Fruit fly (Drosophila melanogaster): ENCODE data around the gene HHEX.

The HHEX gene

DNA sequence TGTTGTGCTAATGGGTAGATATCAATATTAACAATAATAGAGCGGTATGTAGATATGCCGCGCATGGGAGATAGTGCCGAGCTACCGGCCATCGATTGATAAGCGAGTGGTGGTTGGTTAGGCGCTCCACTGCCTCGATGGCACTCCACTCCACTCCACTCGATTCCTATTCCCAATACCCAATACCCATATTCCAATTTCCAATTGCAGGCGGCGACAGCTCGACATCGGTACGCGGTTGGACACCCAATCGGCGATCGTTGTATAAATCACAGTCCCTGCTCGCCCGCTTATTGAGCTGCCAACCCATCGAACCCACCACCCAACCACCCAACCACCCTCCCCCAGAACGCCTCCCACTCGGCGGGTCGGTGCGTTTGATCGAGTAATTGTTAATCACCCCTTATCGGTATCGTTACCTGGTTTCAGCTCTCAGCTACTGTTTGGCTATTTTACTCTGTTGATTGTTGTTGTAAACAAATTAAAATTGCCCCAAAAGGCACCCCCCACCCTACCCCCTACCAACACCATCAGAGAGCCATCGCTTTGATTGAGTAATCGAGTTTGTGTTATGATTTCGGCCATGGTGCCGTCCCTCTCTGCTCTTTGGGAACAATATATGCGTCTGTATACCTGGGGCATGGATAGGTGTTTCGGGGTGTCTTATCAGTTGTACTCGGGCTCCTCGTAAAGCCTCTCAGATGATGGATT is at the start of gene HHEX:
HHEX (minus strand) TSS at position 51 of the 711 bp plus-strand sequence.
- no peak for TF ChIP-seq CTCF (optimal IDR thresholded peaks at IDR 0.05)

dm6 chr3R:21130050-21130449 is 49.3 kb upstream of the HHEX start, which contains the start of gene Ice2:
TSS of gene Ice2 (plus strand) at chr3R:21130216.
- TF ChIP-seq CTCF (optimal IDR thresholded peaks at IDR 0.05): no peak
- no peak for TF ChIP-seq CG8478 (optimal IDR thresholded peaks at IDR 0.05)

DNA sequence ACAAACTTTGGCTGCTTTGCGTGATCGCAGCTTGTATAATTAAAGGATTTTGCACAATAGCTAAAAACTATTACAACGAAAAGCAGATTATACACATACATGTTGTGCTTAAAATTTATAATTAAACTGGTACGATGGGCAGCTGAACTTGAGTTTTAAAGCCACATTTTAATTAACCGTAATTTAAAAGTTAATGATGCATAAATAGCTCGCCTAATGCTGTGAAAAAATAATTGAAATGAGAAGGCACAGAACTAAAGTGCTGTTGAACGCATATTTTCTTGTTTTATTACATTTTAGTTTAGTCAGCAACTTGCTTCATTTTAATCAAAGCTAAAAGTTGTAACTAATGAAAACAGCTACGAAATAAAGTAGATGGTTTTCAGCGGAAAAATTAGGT is 48.9 kb upstream of the HHEX start, which contains the start of gene Obp93a:
Obp93a (minus strand) TSS at position 101 of the 400 bp plus-strand sequence.
- TF ChIP-seq CTCF (optimal IDR thresholded peaks at IDR 0.05): no peak
- no peak for TF ChIP-seq CG8478 (optimal IDR thresholded peaks at IDR 0.05)

dm6 chr3R:21127352-21127985 is 46.7 kb upstream of the HHEX start, which contains the start of the genes slmb and CG5793:
TSS of gene slmb (minus strand) at chr3R:21127485.
TSS of gene CG5793 (plus strand) at chr3R:21127573.
- TF ChIP-seq CTCF (optimal IDR thresholded peaks at IDR 0.05): peak in 1 of 2 experiments; percentile 7
- no peak for TF ChIP-seq CG8478 (optimal IDR thresholded peaks at IDR 0.05)

dm6 chr3R:21126673-21127284 is 46.1 kb upstream of the HHEX start:
- TF ChIP-seq CG8478 (optimal IDR thresholded peaks at IDR 0.05) (no peak), CTCF (optimal IDR thresholded peaks at IDR 0.05) (peak in 1 of 2 experiments; percentile 37)

DNA sequence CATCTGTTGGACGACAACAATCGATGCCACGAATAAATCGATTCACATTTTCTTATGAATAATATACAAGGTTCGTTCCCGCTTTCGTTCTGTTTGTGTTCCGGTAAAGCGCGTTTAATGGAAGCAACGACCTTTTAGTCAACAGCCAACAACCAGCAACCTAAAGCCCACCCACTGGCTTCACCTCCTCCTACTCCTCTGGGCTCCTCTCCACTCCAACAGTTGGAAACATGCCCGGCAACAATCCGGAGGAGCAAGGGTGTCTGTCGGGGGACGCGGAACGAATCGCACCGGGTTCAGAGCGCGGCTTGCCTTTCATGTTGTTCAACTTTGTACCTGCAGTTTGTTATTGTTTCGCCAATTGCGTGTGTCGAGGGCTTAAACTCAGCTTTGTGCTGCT is 43.5 kb upstream of the HHEX start:
- TF ChIP-seq CG8478 (optimal IDR thresholded peaks at IDR 0.05): no peak
- no peak for TF ChIP-seq CTCF (optimal IDR thresholded peaks at IDR 0.05)

dm6 chr3R:21118784-21119183 is 38.1 kb upstream of the HHEX start, which contains the start of gene Bdbt:
TSS of gene Bdbt (minus strand) at chr3R:21118856.
- TF ChIP-seq CTCF (optimal IDR thresholded peaks at IDR 0.05): no peak
- TF ChIP-seq CG8478 (optimal IDR thresholded peaks at IDR 0.05): no peak

dm6 chr3R:21116057-21116456 is 35.3 kb upstream of the HHEX start, which contains the start of gene ppan:
TSS of gene ppan (plus strand) at chr3R:21116254.
- TF ChIP-seq CG8478 (optimal IDR thresholded peaks at IDR 0.05): no peak
- no peak for TF ChIP-seq CTCF (optimal IDR thresholded peaks at IDR 0.05)

DNA sequence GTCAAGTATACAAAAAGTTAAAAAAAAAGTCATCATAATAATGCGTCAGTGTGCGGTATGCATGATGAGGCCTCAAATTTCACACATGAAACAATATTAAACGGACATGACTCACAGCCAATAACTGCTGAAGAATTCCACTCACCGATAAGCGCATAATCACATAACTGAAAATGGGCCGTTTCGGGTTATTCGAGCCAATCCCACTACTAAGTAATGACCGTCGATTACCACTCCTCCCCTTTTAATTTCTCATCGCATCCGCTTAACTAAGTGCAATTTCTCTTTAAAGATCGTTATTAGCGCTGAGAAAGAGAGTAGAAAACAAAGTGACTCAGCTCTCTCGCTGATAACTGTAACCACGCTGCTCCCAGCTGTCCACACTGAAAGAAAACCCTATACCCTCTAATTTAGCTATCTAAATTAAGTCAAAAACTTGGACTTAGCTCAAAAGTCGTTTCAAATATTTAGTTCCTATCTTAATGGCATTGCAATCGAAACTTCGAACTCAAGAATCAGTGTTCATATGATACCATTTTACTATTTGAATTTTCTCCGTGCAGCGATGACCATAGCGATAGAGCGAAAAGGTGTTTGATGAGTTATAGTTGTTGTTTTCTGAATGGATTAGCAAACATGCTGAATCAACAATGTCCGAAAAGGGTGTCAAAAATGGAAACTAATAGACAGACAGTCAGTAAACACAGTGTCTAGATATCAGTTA is 32.2 kb upstream of the HHEX start:
- no peak for TF ChIP-seq CG8478 (optimal IDR thresholded peaks at IDR 0.05)
- no peak for TF ChIP-seq CTCF (optimal IDR thresholded peaks at IDR 0.05)

DNA sequence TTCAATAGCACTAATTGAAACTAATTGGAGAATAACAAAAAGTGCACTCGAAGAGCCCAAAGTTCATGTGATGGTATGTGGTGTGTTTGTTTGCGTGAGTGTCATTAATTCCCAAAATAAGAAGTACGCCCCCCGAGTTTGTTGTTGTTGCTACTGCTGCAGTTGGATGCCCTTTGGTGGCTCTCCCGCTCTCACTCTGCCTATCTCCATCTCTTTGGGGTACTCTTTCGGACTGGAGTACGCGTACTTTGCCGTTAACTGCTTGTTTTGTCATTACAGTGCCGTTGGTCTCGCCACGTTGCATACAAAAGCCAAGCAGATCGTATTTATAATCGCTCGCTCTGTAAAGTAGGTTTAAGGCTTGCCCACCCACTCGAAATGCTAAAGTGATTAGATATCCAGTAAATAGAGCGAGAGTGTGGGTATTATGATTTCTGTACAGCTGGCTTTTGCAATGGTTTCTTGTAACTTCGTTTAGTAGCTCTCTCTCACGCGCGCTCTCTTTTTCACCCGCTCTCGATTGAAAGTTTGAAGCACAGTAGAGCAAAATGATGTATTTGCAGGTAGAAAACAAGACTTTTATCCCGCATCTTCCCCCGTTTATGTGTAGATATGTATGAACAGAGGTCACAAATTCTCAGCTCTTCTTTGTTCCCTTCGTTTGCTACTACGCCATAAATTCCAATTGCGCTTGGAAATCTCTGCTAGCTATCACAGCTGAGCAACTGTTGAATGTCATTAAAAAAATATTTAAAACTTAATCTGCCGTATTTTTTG is 31.4 kb upstream of the HHEX start:
- TF ChIP-seq CTCF (optimal IDR thresholded peaks at IDR 0.05): no peak
- TF ChIP-seq CG8478 (optimal IDR thresholded peaks at IDR 0.05): no peak

DNA sequence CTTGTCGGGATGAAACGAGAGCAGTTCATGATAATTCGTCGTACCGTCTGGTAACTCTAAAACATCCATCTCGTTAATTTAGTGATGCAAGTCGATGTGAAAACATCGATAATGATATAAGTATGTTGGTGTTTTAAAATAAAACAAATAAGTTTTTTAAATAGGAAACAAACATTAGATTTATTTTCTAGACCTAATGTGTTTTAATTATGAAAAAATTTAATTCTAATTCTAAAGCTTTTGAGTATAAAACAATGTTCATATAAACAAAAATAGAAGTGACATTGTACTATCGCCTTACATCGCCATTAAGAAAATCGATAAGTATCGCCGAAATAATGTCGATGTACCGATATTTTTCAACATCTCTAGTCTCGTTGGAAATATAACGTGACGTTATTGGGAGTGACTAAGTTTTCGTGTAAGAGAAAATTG is 30.3 kb upstream of the HHEX start, which contains the start of gene Rab11:
Rab11 (plus strand) TSS at position 363 of the 435 bp plus-strand sequence.
- no peak for TF ChIP-seq CTCF (optimal IDR thresholded peaks at IDR 0.05)
- no peak for TF ChIP-seq CG8478 (optimal IDR thresholded peaks at IDR 0.05)

dm6 chr3R:21109712-21110111 is 29.0 kb upstream of the HHEX start:
- TF ChIP-seq CG8478 (optimal IDR thresholded peaks at IDR 0.05): no peak
- no peak for TF ChIP-seq CTCF (optimal IDR thresholded peaks at IDR 0.05)

- TF ChIP-seq CTCF (optimal IDR thresholded peaks at IDR 0.05): no peak
- TF ChIP-seq CG8478 (optimal IDR thresholded peaks at IDR 0.05): no peak
Measured at dm6 chr3R:21107907-21108591, 27.3 kb upstream of the HHEX start, which contains the start of the genes Sec15 and rtet. TSS of gene Sec15 (minus strand) at chr3R:21107972. TSS of gene rtet (plus strand) at chr3R:21108446.

Data from S2 (cell line).